Worm (Caenorhabditis elegans) whole organism, L4 larva: Measurements from ENCODE around the gene F32F2.4.

ENCODE experiments used
- R02D3.7 ChIP-seq: fragments of 150-350 bp; sonication (generic microtip); optimal IDR thresholded peaks from 3 replicates; lab custom pipeline; 2014; ENCODE audit warnings: missing biosample characterization, missing genetic modification characterization
- lsy-2 ChIP-seq, 2 experiments: fragments of 150-350 bp in 1 of 2; sonication (generic microtip) in 1 of 2; optimal IDR thresholded peaks; 2 replicates each; lab custom pipeline; 2014 to 2017; ENCODE audit warnings: missing biosample characterization in 2 of 2, missing genetic modification characterization in 2 of 2

DNA sequence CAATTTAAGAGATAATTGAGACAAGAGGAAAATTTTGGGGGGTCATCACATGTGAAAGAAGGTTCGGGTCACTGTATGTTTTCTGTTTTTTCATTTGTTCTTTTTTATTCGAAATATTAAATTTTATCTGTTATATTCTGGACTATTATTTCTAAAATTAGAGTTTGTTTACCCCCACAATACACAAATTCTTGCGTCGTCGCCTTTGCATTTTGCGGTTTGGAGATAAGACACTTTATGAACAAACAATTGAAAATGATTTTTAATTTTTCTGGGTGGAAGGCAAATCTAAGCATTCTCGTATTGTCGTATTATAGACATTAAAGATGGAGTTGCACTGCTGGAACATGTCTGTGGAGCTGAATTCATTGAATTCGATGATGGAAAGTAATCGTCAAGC, 2.8 kb upstream of the F32F2.4 start:
- TF ChIP-seq R02D3.7 (no peak), lsy-2 (tag; optimal IDR thresholded peaks at IDR 0.05; lab: Kevin White, UChicago) (no peak)
